Worm (Caenorhabditis elegans) whole organism, young adult: ENCODE data around the gene msra-1.

Experiments used
- B0019.2 ChIP-seq: fragments of 200-800 bp; sonication (Bioruptor generic); conservative IDR thresholded peaks from 2 replicates; pipeline ENCODE4 v1.3.6; 2022; ENCODE audit warnings: missing genetic modification reagents, missing genetic modification characterization, missing compliant biosample characterization
- B0261.1 ChIP-seq: sonication (generic microtip); optimal IDR thresholded peaks from 2 replicates; lab custom pipeline; 2016; ENCODE audit warnings: mild to moderate bottlenecking, missing genetic modification characterization, moderate library complexity, missing compliant biosample characterization
- C06A6.2 ChIP-seq: fragments of 200-800 bp; sonication (Bioruptor generic); conservative IDR thresholded peaks from 2 replicates; pipeline ENCODE4 v1.3.6; 2022; ENCODE audit warnings: missing genetic modification characterization, missing compliant biosample characterization
- C17E4.6 ChIP-seq: fragments of 200-800 bp; sonication (Bioruptor generic); IDR thresholded peaks from 2 replicates; pipeline ENCODE4 v1.3.6; 2022; ENCODE audit warnings: missing genetic modification reagents, missing genetic modification characterization, missing compliant biosample characterization
- F10E7.11 ChIP-seq: sonication (generic microtip); optimal IDR thresholded peaks from 2 replicates; lab custom pipeline; 2017; ENCODE audit warnings: mild to moderate bottlenecking, missing genetic modification characterization, moderate library complexity, missing compliant biosample characterization
- F23B12.7 ChIP-seq: sonication (generic microtip); optimal IDR thresholded peaks from 2 replicates; lab custom pipeline; 2017; ENCODE audit warnings: missing genetic modification characterization, mild to moderate bottlenecking, missing compliant biosample characterization, antibody characterized with exemption, moderate library complexity; ENCODE audit not compliant: insufficient read depth
- F39B2.1 ChIP-seq: fragments of 200-800 bp; sonication (Bioruptor generic); IDR thresholded peaks from 2 replicates; pipeline ENCODE4 v1.3.6; 2022; ENCODE audit warnings: missing genetic modification reagents, missing genetic modification characterization, missing compliant biosample characterization
- K12H6.12 ChIP-seq: fragments of 200-800 bp; sonication (Bioruptor generic); optimal IDR thresholded peaks from 2 replicates; lab custom pipeline; 2018; ENCODE audit warnings: mild to moderate bottlenecking, missing genetic modification characterization, missing compliant biosample characterization
- ZK185.1 ChIP-seq: sonication (generic microtip); optimal IDR thresholded peaks from 2 replicates; lab custom pipeline; 2016; ENCODE audit warnings: mild to moderate bottlenecking, missing genetic modification characterization, missing compliant biosample characterization; ENCODE audit not compliant: poor library complexity, severe bottlenecking
- ama-1 ChIP-seq, 3 experiments: fragments of 150-350 bp in 1 of 3; sonication (generic microtip) in 2 of 3; optimal IDR thresholded peaks; 2 replicates each; lab custom pipeline; 2014 to 2018; ENCODE audit warnings: missing biosample characterization in 2 of 3, missing genetic modification characterization in 2 of 3, missing genetic modification reagents in 2 of 3
- atf-7 ChIP-seq: sonication (generic microtip); optimal IDR thresholded peaks from 2 replicates; lab custom pipeline; 2017; ENCODE audit warnings: mild to moderate bottlenecking, missing genetic modification characterization, missing compliant biosample characterization
- athp-1 ChIP-seq: sonication (generic microtip); optimal IDR thresholded peaks from 2 replicates; lab custom pipeline; 2017; ENCODE audit warnings: mild to moderate bottlenecking, missing genetic modification characterization, missing compliant biosample characterization
- attf-3 ChIP-seq: fragments of 200-800 bp; sonication (Bioruptor generic); conservative IDR thresholded peaks from 2 replicates; pipeline ENCODE4 v1.3.6; 2022; ENCODE audit warnings: missing genetic modification reagents, missing genetic modification characterization, missing compliant biosample characterization
- attf-6 ChIP-seq: fragments of 200-800 bp; sonication (Bioruptor generic); IDR thresholded peaks from 2 replicates; pipeline ENCODE4 v1.3.6; 2022; ENCODE audit warnings: missing genetic modification reagents, missing genetic modification characterization, missing compliant biosample characterization
- bed-1 ChIP-seq: fragments of 200-800 bp; sonication (Bioruptor generic); IDR thresholded peaks from 2 replicates; pipeline ENCODE4 v1.3.6; 2022; ENCODE audit warnings: missing genetic modification reagents, missing genetic modification characterization, missing compliant biosample characterization
- ceh-91 ChIP-seq: fragments of 200-800 bp; sonication (Bioruptor generic); IDR thresholded peaks from 2 replicates; pipeline ENCODE4 v1.3.6; 2022; ENCODE audit warnings: missing genetic modification reagents, missing genetic modification characterization, missing compliant biosample characterization
- die-1 ChIP-seq: sonication (generic microtip); optimal IDR thresholded peaks from 2 replicates; lab custom pipeline; 2016; ENCODE audit warnings: missing genotype, mild to moderate bottlenecking, missing genetic modification characterization, missing compliant biosample characterization
- dox-1 ChIP-seq: fragments of 200-800 bp; sonication (Bioruptor generic); IDR thresholded peaks from 2 replicates; pipeline ENCODE4 v1.3.6; 2022; ENCODE audit warnings: missing genetic modification reagents, missing genetic modification characterization, missing compliant biosample characterization
- ekl-4 ChIP-seq: fragments of 200-800 bp; sonication (Bioruptor generic); IDR thresholded peaks from 2 replicates; pipeline ENCODE4 v1.3.6; 2022; ENCODE audit warnings: missing genetic modification reagents, missing genetic modification characterization, missing compliant biosample characterization
- gei-17 ChIP-seq: fragments of 200-800 bp; sonication (Bioruptor generic); optimal IDR thresholded peaks from 2 replicates; lab custom pipeline; 2018; ENCODE audit warnings: mild to moderate bottlenecking, missing genetic modification characterization, missing compliant biosample characterization
- hlh-26 ChIP-seq: fragments of 200-800 bp; sonication (Bioruptor generic); conservative IDR thresholded peaks from 2 replicates; pipeline ENCODE4 v1.3.6; 2022; ENCODE audit warnings: missing genetic modification reagents, missing genetic modification characterization, missing compliant biosample characterization
- let-526 ChIP-seq: fragments of 200-800 bp; sonication (Bioruptor generic); IDR thresholded peaks from 2 replicates; pipeline ENCODE4 v1.3.6; 2022; ENCODE audit warnings: missing genetic modification reagents, missing genetic modification characterization, missing compliant biosample characterization
- let-607 ChIP-seq, 2 experiments: fragments of 200-800 bp in 1 of 2; sonication (Bioruptor generic) in 1 of 2; sonication (generic microtip) in 1 of 2; optimal IDR thresholded peaks; 2 replicates each; lab custom pipeline; 2016 to 2018; ENCODE audit warnings: mild to moderate bottlenecking in 2 of 2, missing compliant biosample characterization in 2 of 2, missing genetic modification characterization in 2 of 2, moderate library complexity in 2 of 2, missing genotype in 1 of 2
- lin-35 ChIP-seq, 3 experiments: fragments of 150-350 bp in 2 of 3; sonication (generic microtip) in 1 of 3; optimal IDR thresholded peaks; 2 replicates each; lab custom pipeline; 2014 to 2018; ENCODE audit warnings: missing biosample characterization in 3 of 3, missing genetic modification characterization in 3 of 3, missing genetic modification reagents in 3 of 3
- lir-1 ChIP-seq: fragments of 200-800 bp; sonication (Bioruptor generic); conservative IDR thresholded peaks from 2 replicates; pipeline ENCODE4 v1.3.6; 2022; ENCODE audit warnings: missing genetic modification reagents, missing genetic modification characterization, missing compliant biosample characterization
- lsy-27 ChIP-seq: sonication (generic microtip); optimal IDR thresholded peaks from 2 replicates; lab custom pipeline; 2017; ENCODE audit warnings: missing genetic modification characterization, mild to moderate bottlenecking, missing compliant biosample characterization, antibody characterized with exemption, missing genotype, borderline replicate concordance; ENCODE audit not compliant: insufficient read depth
- madf-6 ChIP-seq: fragments of 200-800 bp; sonication (Bioruptor generic); IDR thresholded peaks from 2 replicates; pipeline ENCODE4 v1.3.6; 2022; ENCODE audit warnings: missing genetic modification reagents, missing genetic modification characterization, missing compliant biosample characterization
- madf-8 ChIP-seq: fragments of 200-800 bp; sonication (Bioruptor generic); conservative IDR thresholded peaks from 2 replicates; pipeline ENCODE4 v1.3.6; 2022; ENCODE audit warnings: missing genetic modification reagents, missing genetic modification characterization, missing compliant biosample characterization
- mes-4 ChIP-seq: sonication (generic microtip); optimal IDR thresholded peaks from 2 replicates; lab custom pipeline; 2016; ENCODE audit warnings: missing genotype, missing genetic modification characterization, missing compliant biosample characterization
- mxl-1 ChIP-seq: sonication (generic microtip); optimal IDR thresholded peaks from 2 replicates; lab custom pipeline; 2016; ENCODE audit warnings: missing genetic modification characterization, missing compliant biosample characterization
- nfyb-1 ChIP-seq: fragments of 200-800 bp; sonication (Bioruptor generic); IDR thresholded peaks from 2 replicates; pipeline ENCODE4 v1.3.6; 2022; ENCODE audit warnings: missing genetic modification reagents, missing genetic modification characterization, missing compliant biosample characterization
- nhr-120 ChIP-seq: fragments of 200-800 bp; sonication (Bioruptor generic); IDR thresholded peaks from 2 replicates; pipeline ENCODE4 v1.3.6; 2022; ENCODE audit warnings: missing genetic modification characterization, missing compliant biosample characterization
- nhr-27 ChIP-seq: fragments of 200-800 bp; sonication (Bioruptor generic); optimal IDR thresholded peaks from 2 replicates; lab custom pipeline; 2018; ENCODE audit warnings: mild to moderate bottlenecking, missing genetic modification characterization, moderate library complexity, missing compliant biosample characterization
- rcor-1 ChIP-seq: fragments of 200-800 bp; sonication (Bioruptor generic); IDR thresholded peaks from 2 replicates; pipeline ENCODE4 v1.3.6; 2022; ENCODE audit warnings: missing genetic modification reagents, missing genetic modification characterization, missing compliant biosample characterization
- rec-8 ChIP-seq, 2 experiments: sonication (generic microtip); optimal IDR thresholded peaks; 2 replicates each; lab custom pipeline; 2016; ENCODE audit warnings: mild to moderate bottlenecking in 2 of 2, missing genetic modification characterization in 2 of 2, missing genetic modification reagents in 2 of 2, missing genotype in 2 of 2, missing biosample characterization in 1 of 2, missing compliant biosample characterization in 1 of 2, moderate library complexity in 1 of 2
- rpc-1 ChIP-seq, 2 experiments: fragments of 150-350 bp in 1 of 2; sonication (generic microtip) in 1 of 2; optimal IDR thresholded peaks; 2 replicates each; lab custom pipeline; 2014 to 2018; ENCODE audit warnings: missing biosample characterization in 1 of 2, missing genetic modification characterization in 1 of 2, missing genetic modification reagents in 1 of 2, missing genotype in 1 of 2
- sea-2 ChIP-seq: fragments of 200-800 bp; sonication (Bioruptor generic); IDR thresholded peaks from 2 replicates; pipeline ENCODE4 v1.3.6; 2022; ENCODE audit warnings: missing genetic modification characterization, missing compliant biosample characterization
- snpc-1.3 ChIP-seq: sonication (generic microtip); optimal IDR thresholded peaks from 2 replicates; lab custom pipeline; 2017; ENCODE audit warnings: missing genetic modification characterization, mild to moderate bottlenecking, missing compliant biosample characterization, antibody characterized with exemption, moderate library complexity, missing genotype, missing genetic modification reagents; ENCODE audit not compliant: insufficient read depth
- snpc-4 ChIP-seq, 5 experiments: fragments of 150-350 bp in 1 of 5; sonication (generic microtip) in 4 of 5; optimal IDR thresholded peaks; 2 replicates each; lab custom pipeline; 2014 to 2018; ENCODE audit warnings: missing genetic modification characterization in 5 of 5, missing biosample characterization in 3 of 5, antibody characterized with exemption in 2 of 5, mild to moderate bottlenecking in 2 of 5, missing compliant biosample characterization in 2 of 5, missing genotype in 2 of 5, moderate library complexity in 2 of 5, missing genetic modification reagents in 1 of 5
- somi-1 ChIP-seq: fragments of 200-800 bp; sonication (Bioruptor generic); optimal IDR thresholded peaks from 2 replicates; lab custom pipeline; 2018; ENCODE audit warnings: mild to moderate bottlenecking, missing genetic modification characterization, missing compliant biosample characterization
- sptf-2 ChIP-seq: fragments of 200-800 bp; sonication (Bioruptor generic); optimal IDR thresholded peaks from 2 replicates; lab custom pipeline; 2018; ENCODE audit warnings: mild to moderate bottlenecking, missing genetic modification characterization, missing compliant biosample characterization
- unc-62 ChIP-seq: fragments of 150-350 bp; optimal IDR thresholded peaks from 2 replicates; lab custom pipeline; 2014; ENCODE audit warnings: missing biosample characterization, missing genetic modification reagents, missing genetic modification characterization
- xnd-1 ChIP-seq: sonication (generic microtip); optimal IDR thresholded peaks from 2 replicates; lab custom pipeline; 2016; ENCODE audit warnings: missing genotype, missing genetic modification reagents, missing genetic modification characterization, missing compliant biosample characterization
- zim-3 ChIP-seq: sonication (generic microtip); optimal IDR thresholded peaks from 2 replicates; lab custom pipeline; 2017; ENCODE audit warnings: mild to moderate bottlenecking, missing genetic modification characterization, moderate library complexity, missing compliant biosample characterization
- ztf-25 ChIP-seq: fragments of 200-800 bp; sonication (Bioruptor generic); IDR thresholded peaks from 2 replicates; pipeline ENCODE4 v1.3.6; 2022; ENCODE audit warnings: missing genetic modification reagents, missing genetic modification characterization, missing compliant biosample characterization
- ztf-28 ChIP-seq: fragments of 200-800 bp; sonication (Bioruptor generic); IDR thresholded peaks from 2 replicates; pipeline ENCODE4 v1.3.6; 2022; ENCODE audit warnings: missing genetic modification reagents, missing genetic modification characterization, missing compliant biosample characterization

msra-1 gene

ce11 chrII:7337469-7337893 is 26.4 kb downstream of the msra-1 start (continued):
- TF ChIP-seq attf-3 (GFP tag; lab: Robert Waterston, UW) (no peak), snpc-4 (GFP tag; optimal IDR thresholded peaks at IDR 0.05; lab: Kevin White, UChicago) (no peak), snpc-4 (tag; optimal IDR thresholded peaks at IDR 0.05; lab: Kevin White, UChicago) (peak in 2 of 4 experiments; percentile 9 to 61), K12H6.12 (tag; lab: Kevin White, UChicago) (peak; percentile 74), F10E7.11 (tag; lab: Kevin White, UChicago) (no peak), athp-1 (tag; lab: Kevin White, UChicago) (no peak), snpc-1.3 (tag; lab: Kevin White, UChicago) (no peak), madf-8 (GFP tag; lab: Robert Waterston, UW) (no peak), C06A6.2 (GFP tag; lab: Robert Waterston, UW) (peak; percentile 76), xnd-1 (tag; lab: Kevin White, UChicago) (no peak), nfyb-1 (peak; percentile 64; the same call in 1 of the 2 replicates), ZK185.1 (tag; lab: Kevin White, UChicago) (no peak), attf-6 (no peak), B0019.2 (no peak), let-607 (tag; optimal IDR thresholded peaks at IDR 0.05; lab: Kevin White, UChicago) (peak; percentile 42 to 60), unc-62 (GFP tag; lab: Kevin White, UChicago) (peak; percentile 49), nhr-27 (tag; lab: Kevin White, UChicago) (no peak), somi-1 (GFP tag; lab: Kevin White, UChicago) (peak; percentile 82), nhr-120 (GFP tag; lab: Robert Waterston, UW) (no peak), rec-8 (tag; optimal IDR thresholded peaks at IDR 0.05; lab: Kevin White, UChicago) (no peak), sptf-2 (no peak), madf-6 (GFP tag; lab: Robert Waterston, UW) (no peak), atf-7 (tag; lab: Kevin White, UChicago) (peak; percentile 86), mxl-1 (tag; lab: Kevin White, UChicago) (no peak), lir-1 (GFP tag; lab: Robert Waterston, UW) (no peak), B0261.1 (no peak), hlh-26 (GFP tag; lab: Robert Waterston, UW) (no peak), gei-17 (no peak), rcor-1 (no peak; the same call in 1 of the 2 replicates), die-1 (tag; lab: Kevin White, UChicago) (peak; percentile 66), F39B2.1 (GFP tag; lab: Robert Waterston, UW) (no peak), dox-1 (GFP tag; lab: Robert Waterston, UW) (no peak; the same call in 1 of the 2 replicates), C17E4.6 (GFP tag; lab: Robert Waterston, UW) (no peak), lin-35 (GFP tag; optimal IDR thresholded peaks at IDR 0.05; lab: Kevin White, UChicago) (no peak), ztf-25 (GFP tag; lab: Robert Waterston, UW) (no peak), ekl-4 (no peak), lsy-27 (tag; lab: Kevin White, UChicago) (no peak), mes-4 (no peak), ama-1 (optimal IDR thresholded peaks at IDR 0.05; lab: Kevin White, UChicago) (no peak), ama-1 (GFP tag; optimal IDR thresholded peaks at IDR 0.05; lab: Kevin White, UChicago) (no peak), ztf-28 (no peak), rpc-1 (optimal IDR thresholded peaks at IDR 0.05; lab: Kevin White, UChicago) (no peak), rpc-1 (tag; optimal IDR thresholded peaks at IDR 0.05; lab: Kevin White, UChicago) (no peak), sea-2 (no peak), bed-1 (GFP tag; lab: Robert Waterston, UW) (no peak), ceh-91 (GFP tag; lab: Robert Waterston, UW) (no peak), F23B12.7 (tag; lab: Kevin White, UChicago) (peak; percentile 22), zim-3 (tag; lab: Kevin White, UChicago) (no peak), let-526 (GFP tag; lab: Robert Waterston, UW) (no peak)
